In genomic region chr3L:16615132-16615709, dm6 we compare ENCODE assay signal across 4 fruit fly cellular contexts.
TF ChIP-seq lines count a peak whose summit lies in the region.

Mo25 (minus strand) TSS chr3L:16615472.

TF ChIP-seq in whole organism, adult, 20 proteins besides CTCF, POLR2A, EP300 and RAD21 (continued from another document):
- TF ChIP-seq CG5204 (GFP tag; optimal IDR thresholded peaks at IDR 0.05; lab: Kevin White, UChicago) (no peak), toe (GFP tag; optimal IDR thresholded peaks at IDR 0.05; lab: Kevin White, UChicago) (peak; percentile 60)

TF ChIP-seq in whole organism, embryonic, 481 proteins besides CTCF, POLR2A, EP300 and RAD21 (continued from another document and continues in another):
- TF ChIP-seq vvl (GFP tag; IDR thresholded peaks at IDR 0.05; lab: Robert Waterston, UW) (peak; percentile 77), wor (GFP tag; IDR thresholded peaks at IDR 0.05; lab: Robert Waterston, UW) (no peak), CG9609 (GFP tag; optimal IDR thresholded peaks at IDR 0.05; lab: Kevin White, UChicago) (no peak), Fer2 (tag; optimal IDR thresholded peaks at IDR 0.05; lab: Kevin White, UChicago) (peak; percentile 10), Gug (GFP tag; IDR thresholded peaks at IDR 0.05; lab: Robert Waterston, UW) (no peak; the same call in 3 of the 4 replicates), B-H2 (GFP tag; optimal IDR thresholded peaks at IDR 0.05; lab: Kevin White, UChicago) (peak; percentile 78), az2 (GFP tag; optimal IDR thresholded peaks at IDR 0.05; lab: Kevin White, UChicago) (peak; percentile 52), CG10431 (GFP tag; optimal IDR thresholded peaks at IDR 0.05; lab: Kevin White, UChicago) (peak; percentile 26), CG31441 (GFP tag; IDR thresholded peaks at IDR 0.05; lab: Robert Waterston, UW) (peak; percentile 36; the same call in 1 of the 2 replicates), Taf1 (GFP tag; IDR thresholded peaks at IDR 0.05; lab: Robert Waterston, UW) (no peak), row (GFP tag; IDR thresholded peaks at IDR 0.05; lab: Robert Waterston, UW) (peak; percentile 58; the same call in 2 of the 3 replicates), HmgZ (tag; optimal IDR thresholded peaks at IDR 0.05; lab: Kevin White, UChicago) (peak; percentile 73), trem (tag; optimal IDR thresholded peaks at IDR 0.05; lab: Kevin White, UChicago) (peak; percentile 78), HLH3B (GFP tag; IDR thresholded peaks at IDR 0.05; lab: Robert Waterston, UW) (peak; percentile 32; the same call in 1 of the 2 replicates), hbn (GFP tag; IDR thresholded peaks at IDR 0.05; lab: Robert Waterston, UW; ENCODE audit: partially characterized antibody) (peak; percentile 79), CG3726 (GFP tag; IDR thresholded peaks at IDR 0.05; lab: Robert Waterston, UW) (no peak), CG32772 (GFP tag; IDR thresholded peaks at IDR 0.05; lab: Robert Waterston, UW) (peak; percentile 70), ap (GFP tag; IDR thresholded peaks at IDR 0.05; lab: Robert Waterston, UW) (0 out of 2 replicates have a peak, but pooled peaks have one; percentile 2), CG4854 (GFP tag; optimal IDR thresholded peaks at IDR 0.05; lab: Kevin White, UChicago) (no peak), CG3281 (GFP tag; optimal IDR thresholded peaks at IDR 0.05; lab: Kevin White, UChicago) (peak; percentile 11), usp (GFP tag; optimal IDR thresholded peaks at IDR 0.05; lab: Kevin White, UChicago) (no peak), CG8089 (GFP tag; optimal IDR thresholded peaks at IDR 0.05; lab: Kevin White, UChicago) (no peak), hkb (optimal IDR thresholded peaks at IDR 0.05; lab: Kevin White, UChicago) (no peak), hkb (GFP tag; IDR thresholded peaks at IDR 0.05; lab: Robert Waterston, UW) (no peak), CG12659 (GFP tag; optimal IDR thresholded peaks at IDR 0.05; lab: Kevin White, UChicago) (peak; percentile 88), CG32767 (GFP tag; IDR thresholded peaks at IDR 0.05; lab: Robert Waterston, UW) (no peak), HLHmδ (GFP tag; optimal IDR thresholded peaks at IDR 0.05; lab: Kevin White, UChicago) (no peak), sqz (GFP tag; optimal IDR thresholded peaks at IDR 0.05; lab: Kevin White, UChicago) (peak; percentile 82), CG3407 (GFP tag; optimal IDR thresholded peaks at IDR 0.05; lab: Kevin White, UChicago) (no peak), CG17802 (tag; optimal IDR thresholded peaks at IDR 0.05; lab: Kevin White, UChicago) (no peak), Dref (GFP tag; IDR thresholded peaks at IDR 0.05; lab: Robert Waterston, UW) (peak; percentile 91), stwl (tag; optimal IDR thresholded peaks at IDR 0.05; lab: Kevin White, UChicago) (peak; percentile 96), sisA (GFP tag; IDR thresholded peaks at IDR 0.05; lab: Robert Waterston, UW) (no peak), Spps (tag; optimal IDR thresholded peaks at IDR 0.05; lab: Kevin White, UChicago) (no peak), CG13424 (tag; optimal IDR thresholded peaks at IDR 0.05; lab: Kevin White, UChicago) (peak; percentile 29), stc (GFP tag; IDR thresholded peaks at IDR 0.05; lab: Robert Waterston, UW) (no peak), maf-S (GFP tag; optimal IDR thresholded peaks at IDR 0.05; lab: Kevin White, UChicago) (no peak), Doc3 (GFP tag; IDR thresholded peaks at IDR 0.05; lab: Robert Waterston, UW; ENCODE audit: partially characterized antibody) (peak; percentile 70), CG18599 (GFP tag; optimal IDR thresholded peaks at IDR 0.05; lab: Kevin White, UChicago) (peak; percentile 11), CG9876 (GFP tag; optimal IDR thresholded peaks at IDR 0.05; lab: Kevin White, UChicago) (no peak), Chrac-16 (GFP tag; optimal IDR thresholded peaks at IDR 0.05; lab: Kevin White, UChicago) (peak; percentile 33), chm (GFP tag; IDR thresholded peaks at IDR 0.05; lab: Robert Waterston, UW) (no peak), YL-1 (GFP tag; optimal IDR thresholded peaks at IDR 0.05; lab: Kevin White, UChicago) (peak; percentile 89)

TF ChIP-seq in whole organism, prepupa, 60 proteins besides CTCF, POLR2A, EP300 and RAD21 (continued from another document):
- TF ChIP-seq lz (GFP tag; optimal IDR thresholded peaks at IDR 0.05; lab: Kevin White, UChicago) (peak; percentile 39), fd59A (GFP tag; optimal IDR thresholded peaks at IDR 0.05; lab: Kevin White, UChicago) (no peak), eg (GFP tag; IDR thresholded peaks at IDR 0.05; lab: Robert Waterston, UW) (no peak), CG11762 (GFP tag; optimal IDR thresholded peaks at IDR 0.05; lab: Kevin White, UChicago; ENCODE audit: insufficient read depth) (no peak), Eip93F (GFP tag; optimal IDR thresholded peaks at IDR 0.05; lab: Kevin White, UChicago) (peak; percentile 59), Sox15 (GFP tag; optimal IDR thresholded peaks at IDR 0.05; lab: Kevin White, UChicago) (no peak), Hr4 (GFP tag; optimal IDR thresholded peaks at IDR 0.05; lab: Kevin White, UChicago) (no peak), Ets96B (tag; optimal IDR thresholded peaks at IDR 0.05; lab: Kevin White, UChicago) (no peak), CG11294 (GFP tag; IDR thresholded peaks at IDR 0.05; lab: Robert Waterston, UW) (no peak), dsx (GFP tag; optimal IDR thresholded peaks at IDR 0.05; lab: Kevin White, UChicago; ENCODE audit: poor library complexity, severe bottlenecking) (no peak), Hr39 (GFP tag; optimal IDR thresholded peaks at IDR 0.05; lab: Kevin White, UChicago) (peak; percentile 19), fkh (GFP tag; optimal IDR thresholded peaks at IDR 0.05; lab: Kevin White, UChicago) (no peak), Gug (GFP tag; IDR thresholded peaks at IDR 0.05; lab: Robert Waterston, UW) (no peak), CG10631 (GFP tag; optimal IDR thresholded peaks at IDR 0.05; lab: Kevin White, UChicago) (peak; percentile 34), CG6276 (GFP tag; optimal IDR thresholded peaks at IDR 0.05; lab: Kevin White, UChicago) (no peak), pdm3 (GFP tag; optimal IDR thresholded peaks at IDR 0.05; lab: Kevin White, UChicago) (peak; percentile 24), Lpt (GFP tag; optimal IDR thresholded peaks at IDR 0.05; lab: Kevin White, UChicago) (no peak), CG16779 (tag; optimal IDR thresholded peaks at IDR 0.05; lab: Kevin White, UChicago) (no peak), Ets21C (GFP tag; optimal IDR thresholded peaks at IDR 0.05; lab: Kevin White, UChicago) (no peak), CG15336 (GFP tag; IDR thresholded peaks at IDR 0.05; lab: Robert Waterston, UW) (no peak), acj6 (GFP tag; optimal IDR thresholded peaks at IDR 0.05; lab: Kevin White, UChicago) (peak; percentile 35), OdsH (GFP tag; optimal IDR thresholded peaks at IDR 0.05; lab: Kevin White, UChicago) (peak; percentile 42), CG6808 (GFP tag; optimal IDR thresholded peaks at IDR 0.05; lab: Kevin White, UChicago) (no peak), topi (GFP tag; optimal IDR thresholded peaks at IDR 0.05; lab: Kevin White, UChicago) (peak; percentile 46), Eip75B (GFP tag; optimal IDR thresholded peaks at IDR 0.05; lab: Kevin White, UChicago) (no peak), achi (GFP tag; optimal IDR thresholded peaks at IDR 0.05; lab: Kevin White, UChicago) (no peak), CG3032 (tag; optimal IDR thresholded peaks at IDR 0.05; lab: Kevin White, UChicago) (peak; percentile 15), Sox14 (GFP tag; optimal IDR thresholded peaks at IDR 0.05; lab: Kevin White, UChicago) (peak; percentile 36), CG8119 (GFP tag; IDR thresholded peaks at IDR 0.05; lab: Robert Waterston, UW) (no peak), svp (GFP tag; lab: Kevin White, UChicago) (no peak), CG31627 (GFP tag; optimal IDR thresholded peaks at IDR 0.05; lab: Kevin White, UChicago) (peak; percentile 12), cyc (GFP tag; optimal IDR thresholded peaks at IDR 0.05; lab: Kevin White, UChicago) (peak; percentile 13), CG6792 (GFP tag; optimal IDR thresholded peaks at IDR 0.05; lab: Kevin White, UChicago) (no peak)

TF ChIP-seq in whole organism, wandering third instar larva, 38 proteins besides CTCF, POLR2A, EP300 and RAD21 (continued from another document):
- TF ChIP-seq tai (GFP tag; optimal IDR thresholded peaks at IDR 0.05; lab: Kevin White, UChicago) (no peak), jim (GFP tag; optimal IDR thresholded peaks at IDR 0.05; lab: Kevin White, UChicago) (no peak), OdsH (GFP tag; optimal IDR thresholded peaks at IDR 0.05; lab: Kevin White, UChicago) (peak; percentile 42), Sp1 (GFP tag; optimal IDR thresholded peaks at IDR 0.05; lab: Kevin White, UChicago) (peak; percentile 52)
